Fruit fly (Drosophila melanogaster) whole organism, adult: ENCODE data around the gene CG14354.

ENCODE experiments used
- cic ChIP-seq: fragments of 200-800 bp; sonication (Bioruptor generic); optimal IDR thresholded peaks from 2 replicates; lab custom pipeline; 2017; ENCODE audit warnings: missing biosample characterization, mild to moderate bottlenecking, missing genetic modification characterization, moderate library complexity
- kay ChIP-seq: fragments of 200-800 bp; sonication (Bioruptor generic); peaks from one replicate; lab custom pipeline; 2016; ENCODE audit warnings: missing biosample characterization, missing genetic modification characterization, borderline replicate concordance

- TF ChIP-seq cic (GFP tag; lab: Kevin White, UChicago): no peak
- TF ChIP-seq kay (GFP tag; lab: Kevin White, UChicago): no peak
Observed at dm6 chr3R:25778205-25778604, 37.1 kb upstream of the CG14354 start, which contains the start of gene CG4956.
